Fruit fly (Drosophila melanogaster) whole organism, embryonic: ENCODE data around the gene Bx.

Experiments
- Aef1 ChIP-seq: fragments of 200-800 bp; sonication (Bioruptor generic); IDR thresholded peaks from 3 replicates; pipeline ENCODE4 v1.3.6; 2022; ENCODE audit warnings: missing biosample characterization, missing genetic modification characterization
- CG10431 ChIP-seq: fragments of 200-800 bp; sonication (Bioruptor generic); optimal IDR thresholded peaks from 3 replicates; lab custom pipeline; 2018; ENCODE audit warnings: missing biosample characterization, mild to moderate bottlenecking, missing genetic modification characterization
- CG10959 ChIP-seq: fragments of 200-800 bp; sonication (Bioruptor generic); IDR thresholded peaks from 2 replicates; pipeline ENCODE4 v1.3.6; 2022; ENCODE audit warnings: missing biosample characterization, missing genetic modification characterization
- CG11504 ChIP-seq: fragments of 200-800 bp; sonication (Bioruptor generic); optimal IDR thresholded peaks from 3 replicates; lab custom pipeline; 2019; ENCODE audit warnings: missing biosample characterization, mild to moderate bottlenecking, missing genetic modification characterization, moderate library complexity
- CG12299 ChIP-seq: fragments of 200-800 bp; sonication (Bioruptor generic); optimal IDR thresholded peaks from 2 replicates; lab custom pipeline; 2018; ENCODE audit warnings: missing biosample characterization, mild to moderate bottlenecking, missing genetic modification characterization
- CG15479 ChIP-seq: fragments of 200-800 bp; sonication (Bioruptor generic); optimal IDR thresholded peaks from 3 replicates; lab custom pipeline; 2019; ENCODE audit warnings: missing biosample characterization, mild to moderate bottlenecking, missing genetic modification characterization, moderate library complexity
- CG15601 ChIP-seq: fragments of 200-800 bp; sonication (Bioruptor generic); optimal IDR thresholded peaks from 3 replicates; lab custom pipeline; 2019; ENCODE audit warnings: missing biosample characterization, mild to moderate bottlenecking, missing genetic modification characterization, moderate library complexity
- CG18262 ChIP-seq: fragments of 200-800 bp; optimal IDR thresholded peaks from 3 replicates; lab custom pipeline; 2019; ENCODE audit warnings: missing biosample characterization, mild to moderate bottlenecking, missing genetic modification characterization, moderate library complexity
- CG18599 ChIP-seq: fragments of 200-800 bp; sonication (Bioruptor generic); optimal IDR thresholded peaks from 3 replicates; lab custom pipeline; 2017; ENCODE audit warnings: missing biosample characterization, missing genetic modification characterization, mild to moderate bottlenecking, moderate library complexity, missing genetic modification reagents
- CG2120 ChIP-seq: fragments of 200-800 bp; sonication (Bioruptor generic); optimal IDR thresholded peaks from 3 replicates; lab custom pipeline; 2016; ENCODE audit warnings: missing biosample characterization, missing genetic modification characterization
- CG2678 ChIP-seq: fragments of 200-800 bp; sonication (Bioruptor generic); optimal IDR thresholded peaks from 3 replicates; lab custom pipeline; 2019; ENCODE audit warnings: missing biosample characterization, mild to moderate bottlenecking, missing genetic modification characterization, moderate library complexity
- CG2889 ChIP-seq: fragments of 200-800 bp; sonication (Bioruptor generic); IDR thresholded peaks from 3 replicates; pipeline ENCODE4 v1.3.6; 2022; ENCODE audit warnings: missing biosample characterization, missing genetic modification characterization
- CG3847 ChIP-seq: fragments of 200-800 bp; sonication (Bioruptor generic); IDR thresholded peaks from 2 replicates; pipeline ENCODE4 v1.3.6; 2022; ENCODE audit warnings: missing biosample characterization, missing genetic modification characterization
- CG42726 ChIP-seq: fragments of 200-800 bp; sonication (Bioruptor generic); IDR thresholded peaks from 2 replicates; pipeline ENCODE4 v1.3.6; 2022; ENCODE audit warnings: missing biosample characterization, missing genetic modification characterization; ENCODE audit not compliant: partially characterized antibody
- CG4360 ChIP-seq: fragments of 200-800 bp; sonication (Bioruptor generic); IDR thresholded peaks from 2 replicates; pipeline ENCODE4 v1.3.6; 2022; ENCODE audit warnings: missing biosample characterization, missing genetic modification characterization
- CG4707 ChIP-seq: fragments of 200-800 bp; sonication (Bioruptor generic); optimal IDR thresholded peaks from 2 replicates; lab custom pipeline; 2018; ENCODE audit warnings: missing biosample characterization, mild to moderate bottlenecking, missing genetic modification characterization, moderate library complexity
- CG8924 ChIP-seq: fragments of 200-800 bp; optimal IDR thresholded peaks from 3 replicates; lab custom pipeline; 2019; ENCODE audit warnings: missing biosample characterization, mild to moderate bottlenecking, missing genetic modification characterization, moderate library complexity
- CG9609 ChIP-seq: fragments of 200-800 bp; sonication (Bioruptor generic); optimal IDR thresholded peaks from 3 replicates; lab custom pipeline; 2016; ENCODE audit warnings: missing biosample characterization, missing genetic modification characterization
- CG9817 ChIP-seq: fragments of 200-800 bp; sonication (Bioruptor generic); optimal IDR thresholded peaks from 2 replicates; lab custom pipeline; 2018; ENCODE audit warnings: missing biosample characterization, mild to moderate bottlenecking, missing genetic modification characterization, moderate library complexity
- CG9932 ChIP-seq: fragments of 200-800 bp; sonication (Bioruptor generic); IDR thresholded peaks from 2 replicates; pipeline ENCODE4 v1.3.6; 2022; ENCODE audit warnings: missing biosample characterization, missing genetic modification characterization
- Camta ChIP-seq: fragments of 200-800 bp; sonication (Bioruptor generic); optimal IDR thresholded peaks from 2 replicates; lab custom pipeline; 2016; ENCODE audit warnings: missing biosample characterization, missing genetic modification characterization
- Ets65A ChIP-seq: fragments of 200-800 bp; sonication (Bioruptor generic); peaks from one replicate; lab custom pipeline; 2016; ENCODE audit warnings: missing biosample characterization, missing genetic modification characterization
- Gsc ChIP-seq: fragments of 200-800 bp; sonication (Bioruptor generic); IDR thresholded peaks from 2 replicates; pipeline ENCODE4 v1.3.6; 2022; ENCODE audit warnings: missing biosample characterization, missing genetic modification characterization
- HLH3B ChIP-seq: fragments of 200-800 bp; sonication (Bioruptor generic); IDR thresholded peaks from 2 replicates; pipeline ENCODE4 v1.3.6; 2022; ENCODE audit warnings: missing biosample characterization, missing genetic modification characterization
- Hmr ChIP-seq: fragments of 200-800 bp; sonication (Bioruptor generic); optimal IDR thresholded peaks from 3 replicates; lab custom pipeline; 2017; ENCODE audit warnings: mild to moderate bottlenecking, missing biosample characterization, missing genetic modification reagents, missing genetic modification characterization
- Opbp ChIP-seq: fragments of 200-800 bp; sonication (Bioruptor generic); IDR thresholded peaks from 3 replicates; pipeline ENCODE4 v1.3.6; 2022; ENCODE audit warnings: missing biosample characterization, missing genetic modification characterization; ENCODE audit not compliant: partially characterized antibody
- PHDP ChIP-seq: fragments of 200-800 bp; sonication (Bioruptor generic); optimal IDR thresholded peaks from 3 replicates; lab custom pipeline; 2018; ENCODE audit warnings: missing biosample characterization, mild to moderate bottlenecking, missing genetic modification characterization, moderate library complexity
- Ptx1 ChIP-seq: fragments of 200-800 bp; sonication (Bioruptor generic); IDR thresholded peaks from 2 replicates; pipeline ENCODE4 v1.3.6; 2022; ENCODE audit warnings: missing biosample characterization, missing genetic modification characterization
- Ssrp ChIP-seq: fragments of 200-800 bp; sonication (Bioruptor generic); optimal IDR thresholded peaks from 2 replicates; lab custom pipeline; 2018; ENCODE audit warnings: missing biosample characterization, mild to moderate bottlenecking, missing genetic modification characterization, moderate library complexity
- az2 ChIP-seq: fragments of 200-800 bp; sonication (Bioruptor generic); optimal IDR thresholded peaks from 3 replicates; lab custom pipeline; 2016; ENCODE audit warnings: missing biosample characterization, missing genetic modification characterization
- btn ChIP-seq: fragments of 200-800 bp; sonication (Bioruptor generic); optimal IDR thresholded peaks from 2 replicates; lab custom pipeline; 2016; ENCODE audit warnings: missing biosample characterization, missing genetic modification characterization
- cato ChIP-seq: fragments of 200-800 bp; sonication (Bioruptor generic); optimal IDR thresholded peaks from 2 replicates; lab custom pipeline; 2016; ENCODE audit warnings: missing biosample characterization, missing genetic modification characterization, borderline replicate concordance
- caup ChIP-seq: fragments of 200-800 bp; sonication (Bioruptor generic); optimal IDR thresholded peaks from 3 replicates; lab custom pipeline; 2017; ENCODE audit warnings: missing biosample characterization, mild to moderate bottlenecking, missing genetic modification characterization, moderate library complexity; ENCODE audit not compliant: severe bottlenecking
- danr ChIP-seq: fragments of 200-800 bp; sonication (Bioruptor generic); IDR thresholded peaks from 2 replicates; pipeline ENCODE4 v1.3.6; 2022; ENCODE audit warnings: missing biosample characterization, missing genetic modification characterization
- ftz-f1 ChIP-seq: fragments of 200-800 bp; sonication (Bioruptor generic); optimal IDR thresholded peaks from 2 replicates; lab custom pipeline; 2016; ENCODE audit warnings: missing biosample characterization, missing genetic modification characterization
- hbn ChIP-seq: fragments of 200-800 bp; sonication (Bioruptor generic); IDR thresholded peaks from 2 replicates; pipeline ENCODE4 v1.3.6; 2022; ENCODE audit warnings: missing biosample characterization, missing genetic modification characterization; ENCODE audit not compliant: partially characterized antibody
- hkb ChIP-seq, 2 experiments: fragments of 200-800 bp in 1 of 2; fragments of >200 bp in 1 of 2; sonication (Bioruptor generic) in 1 of 2; IDR thresholded peaks in 1 of 2; optimal IDR thresholded peaks in 1 of 2; 2 replicates each; pipeline versions ENCODE4 v1.3.6 to Lab custom; 2017 to 2022; ENCODE audit warnings: missing biosample characterization in 1 of 2, missing genetic modification characterization in 1 of 2
- jing ChIP-seq: fragments of 200-800 bp; sonication (Bioruptor generic); optimal IDR thresholded peaks from 2 replicates; lab custom pipeline; 2018; ENCODE audit warnings: missing biosample characterization, mild to moderate bottlenecking, missing genetic modification characterization
- lov ChIP-seq, 2 experiments: fragments of 200-800 bp in 1 of 2; fragments of >200 bp in 1 of 2; sonication (Bioruptor generic) in 1 of 2; IDR thresholded peaks in 1 of 2; optimal IDR thresholded peaks in 1 of 2; 2 replicates in 1 of 2; 3 replicates in 1 of 2; pipeline versions ENCODE4 v1.3.6 to Lab custom; 2017 to 2022; ENCODE audit warnings: missing biosample characterization in 1 of 2, missing genetic modification characterization in 1 of 2
- maf-S ChIP-seq: fragments of 200-800 bp; sonication (Bioruptor generic); optimal IDR thresholded peaks from 2 replicates; lab custom pipeline; 2016; ENCODE audit warnings: missing biosample characterization, missing genetic modification characterization
- nerfin-2 ChIP-seq: fragments of 200-800 bp; sonication (Bioruptor generic); IDR thresholded peaks from 2 replicates; pipeline ENCODE4 v1.3.6; 2022; ENCODE audit warnings: missing biosample characterization, missing genetic modification characterization; ENCODE audit not compliant: partially characterized antibody
- ranshi ChIP-seq: fragments of 200-800 bp; sonication (Bioruptor generic); IDR thresholded peaks from 2 replicates; pipeline ENCODE4 v1.3.6; 2022; ENCODE audit warnings: missing biosample characterization, missing genetic modification characterization
- sc ChIP-seq, 3 experiments: fragments of >200 bp in 2 of 3; fragments of 200-800 bp in 1 of 3; sonication (Bioruptor generic) in 1 of 3; optimal IDR thresholded peaks; 2 replicates in 2 of 3; 3 replicates in 1 of 3; lab custom pipeline; 2017; ENCODE audit warnings: mild to moderate bottlenecking in 1 of 3, missing biosample characterization in 1 of 3, missing genetic modification characterization in 1 of 3, missing genetic modification reagents in 1 of 3
- so ChIP-seq: fragments of 200-800 bp; sonication (Bioruptor generic); IDR thresholded peaks from 3 replicates; pipeline ENCODE4 v1.3.6; 2022; ENCODE audit warnings: missing biosample characterization, missing genetic modification characterization
- yki ChIP-seq: fragments of >200 bp; optimal IDR thresholded peaks from 3 replicates; lab custom pipeline; 2018
- z ChIP-seq: fragments of 200-800 bp; sonication (Bioruptor generic); IDR thresholded peaks from 3 replicates; pipeline ENCODE4 v1.3.6; 2022; ENCODE audit warnings: missing biosample characterization, missing genetic modification characterization

Bx gene

DNA sequence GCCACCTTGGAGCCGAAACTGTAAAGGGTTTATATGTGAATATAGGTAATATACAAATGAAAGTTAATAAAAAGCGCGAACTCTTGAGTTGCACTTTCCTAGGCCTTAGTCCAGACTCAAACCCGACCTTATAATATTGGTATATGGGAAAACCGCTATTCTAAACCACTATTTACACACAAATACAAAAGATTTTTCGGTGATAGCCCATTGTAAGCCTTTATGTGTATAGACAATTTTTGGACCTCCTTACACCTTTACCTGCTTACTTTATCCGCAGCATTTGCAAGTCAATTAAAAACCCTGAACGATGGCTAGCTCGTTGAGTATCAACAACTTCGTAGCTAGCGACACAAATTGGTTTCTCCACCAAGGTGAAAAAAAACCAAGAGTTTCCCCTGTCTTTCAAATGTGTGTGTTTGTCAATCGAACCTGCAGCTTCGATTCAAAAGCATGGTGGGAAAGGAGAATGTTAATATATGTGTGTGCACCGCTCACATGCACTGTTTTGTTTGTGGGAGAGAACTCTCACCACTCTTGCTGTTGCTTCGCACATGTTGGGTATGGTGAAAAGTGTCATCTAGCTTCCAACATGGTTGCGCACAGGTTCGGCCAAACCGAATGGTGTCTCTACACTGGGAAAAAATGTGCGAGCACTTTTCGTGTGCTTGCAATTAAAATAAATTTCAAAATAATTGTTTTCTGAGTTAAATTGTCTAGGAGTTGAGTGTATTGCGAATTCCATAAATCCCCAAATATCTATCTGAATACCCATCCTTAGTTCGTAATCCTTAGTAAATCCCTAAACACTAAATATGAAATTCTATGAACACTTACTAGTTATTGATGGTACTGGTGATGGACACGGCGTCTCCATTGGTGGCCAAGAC is 8.3 kb upstream of the Bx start:
- TF ChIP-seq Ssrp (peak; percentile 62), z (GFP tag; lab: Robert Waterston, UW) (no peak), CG8924 (tag; lab: Kevin White, UChicago) (peak; percentile 64), lov (optimal IDR thresholded peaks at IDR 0.05; lab: Kevin White, UChicago) (no peak), lov (GFP tag; IDR thresholded peaks at IDR 0.05; lab: Robert Waterston, UW) (peak; percentile 87), CG12299 (tag; lab: Kevin White, UChicago) (no peak), caup (GFP tag; lab: Kevin White, UChicago) (peak; percentile 74), Ets65A (GFP tag; lab: Kevin White, UChicago) (peak; percentile 89), Ptx1 (GFP tag; lab: Robert Waterston, UW) (peak; percentile 77), PHDP (tag; lab: Kevin White, UChicago) (peak; percentile 79), CG11504 (tag; lab: Kevin White, UChicago) (peak; percentile 97), Gsc (GFP tag; lab: Robert Waterston, UW) (no peak), Hmr (GFP tag; lab: Kevin White, UChicago) (peak; percentile 61), CG18599 (peak; percentile 78), CG9817 (tag; lab: Kevin White, UChicago) (peak; percentile 15), maf-S (peak; percentile 66), CG15601 (peak; percentile 42), nerfin-2 (GFP tag; lab: Robert Waterston, UW) (no peak), ftz-f1 (no peak), CG4707 (peak; percentile 48), CG4360 (GFP tag; lab: Robert Waterston, UW) (peak; percentile 60), CG42726 (GFP tag; lab: Robert Waterston, UW) (no peak), Aef1 (peak; percentile 61), ranshi (GFP tag; lab: Robert Waterston, UW) (peak; percentile 89), cato (peak; percentile 62), CG3847 (GFP tag; lab: Robert Waterston, UW) (peak; percentile 46; the same call in 1 of the 2 replicates), sc (optimal IDR thresholded peaks at IDR 0.05; lab: Kevin White, UChicago) (no peak), sc (GFP tag; optimal IDR thresholded peaks at IDR 0.05; lab: Kevin White, UChicago) (peak; percentile 41), Opbp (GFP tag; lab: Robert Waterston, UW) (no peak), CG10431 (GFP tag; lab: Kevin White, UChicago) (no peak), hkb (optimal IDR thresholded peaks at IDR 0.05; lab: Kevin White, UChicago) (no peak), hkb (GFP tag; IDR thresholded peaks at IDR 0.05; lab: Robert Waterston, UW) (peak; percentile 95), CG9932 (GFP tag; lab: Robert Waterston, UW) (peak; percentile 68), CG2678 (tag; lab: Kevin White, UChicago) (peak; percentile 78), jing (GFP tag; lab: Kevin White, UChicago) (peak; percentile 31), yki (lab: Kevin White, UChicago) (no peak), CG2120 (GFP tag; lab: Kevin White, UChicago) (peak; percentile 80), HLH3B (GFP tag; lab: Robert Waterston, UW) (peak; percentile 91), CG10959 (GFP tag; lab: Robert Waterston, UW) (peak; percentile 35; the same call in 1 of the 2 replicates), Camta (GFP tag; lab: Kevin White, UChicago) (peak; percentile 64), CG18262 (peak; percentile 78), danr (GFP tag; lab: Robert Waterston, UW) (peak; percentile 10; the same call in 1 of the 2 replicates), CG2889 (0 out of 3 replicates have a peak, but pooled peaks have one; percentile 40), CG15479 (GFP tag; lab: Kevin White, UChicago) (no peak), btn (peak; percentile 74), az2 (GFP tag; lab: Kevin White, UChicago) (peak; percentile 79), CG9609 (GFP tag; lab: Kevin White, UChicago) (peak; percentile 60), so (GFP tag; lab: Robert Waterston, UW) (peak; percentile 85), hbn (no peak)
